Worm (Caenorhabditis elegans) whole organism, young adult: ENCODE measurements around the gene F18A1.1.

Experiments used
- C06A6.2 ChIP-seq: fragments of 200-800 bp; sonication (Bioruptor generic); conservative IDR thresholded peaks from 2 replicates; pipeline ENCODE4 v1.3.6; 2022; ENCODE audit warnings: missing genetic modification characterization, missing compliant biosample characterization
- C17E4.6 ChIP-seq: fragments of 200-800 bp; sonication (Bioruptor generic); IDR thresholded peaks from 2 replicates; pipeline ENCODE4 v1.3.6; 2022; ENCODE audit warnings: missing genetic modification reagents, missing genetic modification characterization, missing compliant biosample characterization
- F23B12.7 ChIP-seq: sonication (generic microtip); optimal IDR thresholded peaks from 2 replicates; lab custom pipeline; 2017; ENCODE audit warnings: missing genetic modification characterization, mild to moderate bottlenecking, missing compliant biosample characterization, antibody characterized with exemption, moderate library complexity; ENCODE audit not compliant: insufficient read depth
- F33H1.4 ChIP-seq: fragments of 200-800 bp; sonication (Bioruptor generic); IDR thresholded peaks from 2 replicates; pipeline ENCODE4 v1.3.6; 2022; ENCODE audit warnings: missing genetic modification reagents, missing genetic modification characterization, missing compliant biosample characterization
- F37B4.10 ChIP-seq: fragments of 200-800 bp; sonication (Bioruptor generic); IDR thresholded peaks from 2 replicates; pipeline ENCODE4 v1.3.6; 2022; ENCODE audit warnings: missing genetic modification characterization, missing compliant biosample characterization
- F52B5.7 ChIP-seq: sonication (generic microtip); optimal IDR thresholded peaks from 2 replicates; lab custom pipeline; 2016; ENCODE audit warnings: mild to moderate bottlenecking, missing genetic modification characterization, missing compliant biosample characterization
- F55B11.4 ChIP-seq: sonication (generic microtip); optimal IDR thresholded peaks from 2 replicates; lab custom pipeline; 2016; ENCODE audit warnings: missing compliant biosample characterization, missing genetic modification characterization, borderline replicate concordance; ENCODE audit not compliant: insufficient read depth
- F57C9.4 ChIP-seq: sonication (generic microtip); optimal IDR thresholded peaks from 2 replicates; lab custom pipeline; 2017; ENCODE audit warnings: mild to moderate bottlenecking, missing genetic modification characterization, missing compliant biosample characterization
- T26A5.8 ChIP-seq: sonication (generic microtip); optimal IDR thresholded peaks from 2 replicates; lab custom pipeline; 2016; ENCODE audit warnings: missing genetic modification characterization, missing compliant biosample characterization
- Y53G8AR.9 ChIP-seq: fragments of 200-800 bp; sonication (Bioruptor generic); conservative IDR thresholded peaks from 2 replicates; pipeline ENCODE4 v1.3.6; 2022; ENCODE audit warnings: missing genetic modification reagents, missing genetic modification characterization, missing compliant biosample characterization
- Y56A3A.18 ChIP-seq: fragments of 200-800 bp; sonication (Bioruptor generic); IDR thresholded peaks from 2 replicates; pipeline ENCODE4 v1.3.6; 2022; ENCODE audit warnings: missing genetic modification reagents, missing genetic modification characterization, missing compliant biosample characterization
- ZK185.1 ChIP-seq: sonication (generic microtip); optimal IDR thresholded peaks from 2 replicates; lab custom pipeline; 2016; ENCODE audit warnings: mild to moderate bottlenecking, missing genetic modification characterization, missing compliant biosample characterization; ENCODE audit not compliant: poor library complexity, severe bottlenecking
- akir-1 ChIP-seq: fragments of 200-800 bp; sonication (Bioruptor generic); optimal IDR thresholded peaks from 2 replicates; lab custom pipeline; 2018; ENCODE audit warnings: mild to moderate bottlenecking, missing genetic modification characterization, moderate library complexity, missing compliant biosample characterization
- atf-7 ChIP-seq: sonication (generic microtip); optimal IDR thresholded peaks from 2 replicates; lab custom pipeline; 2017; ENCODE audit warnings: mild to moderate bottlenecking, missing genetic modification characterization, missing compliant biosample characterization
- attf-5 ChIP-seq: fragments of 200-800 bp; sonication (Bioruptor generic); optimal IDR thresholded peaks from 2 replicates; lab custom pipeline; 2018; ENCODE audit warnings: mild to moderate bottlenecking, missing genetic modification characterization, missing compliant biosample characterization
- bed-1 ChIP-seq: fragments of 200-800 bp; sonication (Bioruptor generic); IDR thresholded peaks from 2 replicates; pipeline ENCODE4 v1.3.6; 2022; ENCODE audit warnings: missing genetic modification reagents, missing genetic modification characterization, missing compliant biosample characterization
- cebp-1 ChIP-seq, 2 experiments: fragments of 200-800 bp in 1 of 2; sonication (Bioruptor generic) in 1 of 2; sonication (generic microtip) in 1 of 2; IDR thresholded peaks in 1 of 2; optimal IDR thresholded peaks in 1 of 2; 2 replicates each; pipeline versions ENCODE4 v1.3.6 to Lab custom; 2017 to 2022; ENCODE audit warnings: missing compliant biosample characterization in 2 of 2, missing genetic modification characterization in 2 of 2, mild to moderate bottlenecking in 1 of 2, missing genetic modification reagents in 1 of 2, moderate library complexity in 1 of 2
- cebp-2 ChIP-seq: fragments of 200-800 bp; sonication (Bioruptor generic); IDR thresholded peaks from 2 replicates; pipeline ENCODE4 v1.3.6; 2022; ENCODE audit warnings: missing genetic modification characterization, missing compliant biosample characterization
- ceh-100 ChIP-seq: fragments of 200-800 bp; sonication (Bioruptor generic); IDR thresholded peaks from 2 replicates; pipeline ENCODE4 v1.3.6; 2022; ENCODE audit warnings: missing genetic modification reagents, missing genetic modification characterization, missing compliant biosample characterization
- ceh-40 ChIP-seq: fragments of 200-800 bp; sonication (Bioruptor generic); IDR thresholded peaks from 2 replicates; pipeline ENCODE4 v1.3.6; 2022; ENCODE audit warnings: missing genetic modification characterization, missing compliant biosample characterization
- chd-7 ChIP-seq: sonication (generic microtip); optimal IDR thresholded peaks from 2 replicates; lab custom pipeline; 2016; ENCODE audit warnings: mild to moderate bottlenecking, missing genetic modification characterization, moderate library complexity, missing compliant biosample characterization
- dpff-1 ChIP-seq: sonication (generic microtip); optimal IDR thresholded peaks from 2 replicates; lab custom pipeline; 2017; ENCODE audit warnings: mild to moderate bottlenecking, missing genetic modification characterization, missing compliant biosample characterization
- dpl-1 ChIP-seq: fragments of 150-350 bp; optimal IDR thresholded peaks from 2 replicates; lab custom pipeline; 2014; ENCODE audit warnings: missing biosample characterization, missing genetic modification reagents, missing genetic modification characterization
- efl-1 ChIP-seq: fragments of 150-350 bp; optimal IDR thresholded peaks from 2 replicates; lab custom pipeline; 2014; ENCODE audit warnings: missing biosample characterization, missing genetic modification reagents, missing genetic modification characterization
- egl-44 ChIP-seq: fragments of 200-800 bp; sonication (Bioruptor generic); IDR thresholded peaks from 2 replicates; pipeline ENCODE4 v1.3.6; 2022; ENCODE audit warnings: missing genetic modification reagents, missing genetic modification characterization, missing compliant biosample characterization
- ekl-4 ChIP-seq: fragments of 200-800 bp; sonication (Bioruptor generic); IDR thresholded peaks from 2 replicates; pipeline ENCODE4 v1.3.6; 2022; ENCODE audit warnings: missing genetic modification reagents, missing genetic modification characterization, missing compliant biosample characterization
- fkh-3 ChIP-seq: sonication (generic microtip); optimal IDR thresholded peaks from 2 replicates; lab custom pipeline; 2016; ENCODE audit warnings: mild to moderate bottlenecking, missing genetic modification characterization, missing compliant biosample characterization
- him-1 ChIP-seq: sonication (generic microtip); optimal IDR thresholded peaks from 2 replicates; lab custom pipeline; 2016; ENCODE audit warnings: missing genotype, missing genetic modification reagents, missing genetic modification characterization, missing compliant biosample characterization
- hlh-26 ChIP-seq: fragments of 200-800 bp; sonication (Bioruptor generic); conservative IDR thresholded peaks from 2 replicates; pipeline ENCODE4 v1.3.6; 2022; ENCODE audit warnings: missing genetic modification reagents, missing genetic modification characterization, missing compliant biosample characterization
- hmg-20 ChIP-seq: fragments of 200-800 bp; sonication (Bioruptor generic); IDR thresholded peaks from 2 replicates; pipeline ENCODE4 v1.3.6; 2022; ENCODE audit warnings: missing genetic modification reagents, missing genetic modification characterization, missing compliant biosample characterization
- hsf-1 ChIP-seq: fragments of 200-800 bp; sonication (Bioruptor generic); IDR thresholded peaks from 2 replicates; pipeline ENCODE4 v1.3.6; 2022; ENCODE audit warnings: missing genetic modification reagents, missing genetic modification characterization, missing compliant biosample characterization
- lin-40 ChIP-seq: sonication (generic microtip); optimal IDR thresholded peaks from 2 replicates; lab custom pipeline; 2016; ENCODE audit warnings: missing genetic modification characterization, mild to moderate bottlenecking, missing compliant biosample characterization, missing genotype, missing genetic modification reagents
- lsy-27 ChIP-seq: sonication (generic microtip); optimal IDR thresholded peaks from 2 replicates; lab custom pipeline; 2017; ENCODE audit warnings: missing genetic modification characterization, mild to moderate bottlenecking, missing compliant biosample characterization, antibody characterized with exemption, missing genotype, borderline replicate concordance; ENCODE audit not compliant: insufficient read depth
- madf-8 ChIP-seq: fragments of 200-800 bp; sonication (Bioruptor generic); conservative IDR thresholded peaks from 2 replicates; pipeline ENCODE4 v1.3.6; 2022; ENCODE audit warnings: missing genetic modification reagents, missing genetic modification characterization, missing compliant biosample characterization
- mcd-1 ChIP-seq: fragments of 200-800 bp; sonication (Bioruptor generic); IDR thresholded peaks from 2 replicates; pipeline ENCODE4 v1.3.6; 2022; ENCODE audit warnings: missing genetic modification reagents, missing genetic modification characterization, missing compliant biosample characterization
- mxl-1 ChIP-seq: sonication (generic microtip); optimal IDR thresholded peaks from 2 replicates; lab custom pipeline; 2016; ENCODE audit warnings: missing genetic modification characterization, missing compliant biosample characterization
- nfyb-1 ChIP-seq: fragments of 200-800 bp; sonication (Bioruptor generic); IDR thresholded peaks from 2 replicates; pipeline ENCODE4 v1.3.6; 2022; ENCODE audit warnings: missing genetic modification reagents, missing genetic modification characterization, missing compliant biosample characterization
- nhr-80 ChIP-seq: sonication (generic microtip); optimal IDR thresholded peaks from 2 replicates; lab custom pipeline; 2016; ENCODE audit warnings: missing genetic modification characterization, missing compliant biosample characterization
- rcor-1 ChIP-seq: fragments of 200-800 bp; sonication (Bioruptor generic); IDR thresholded peaks from 2 replicates; pipeline ENCODE4 v1.3.6; 2022; ENCODE audit warnings: missing genetic modification reagents, missing genetic modification characterization, missing compliant biosample characterization
- sdz-38 ChIP-seq: sonication (generic microtip); optimal IDR thresholded peaks from 2 replicates; lab custom pipeline; 2016; ENCODE audit warnings: missing genotype, missing genetic modification characterization, missing compliant biosample characterization
- snpc-1.1 ChIP-seq: sonication (generic microtip); optimal IDR thresholded peaks from 2 replicates; lab custom pipeline; 2017; ENCODE audit warnings: missing genetic modification characterization, mild to moderate bottlenecking, missing compliant biosample characterization, antibody characterized with exemption, moderate library complexity, missing genotype, missing genetic modification reagents; ENCODE audit not compliant: insufficient read depth
- somi-1 ChIP-seq: fragments of 200-800 bp; sonication (Bioruptor generic); optimal IDR thresholded peaks from 2 replicates; lab custom pipeline; 2018; ENCODE audit warnings: mild to moderate bottlenecking, missing genetic modification characterization, missing compliant biosample characterization
- tlf-1 ChIP-seq: fragments of 200-800 bp; sonication (Bioruptor generic); optimal IDR thresholded peaks from 2 replicates; lab custom pipeline; 2018; ENCODE audit warnings: mild to moderate bottlenecking, missing genetic modification characterization, missing compliant biosample characterization
- ztf-6 ChIP-seq: fragments of 200-800 bp; sonication (Bioruptor generic); IDR thresholded peaks from 2 replicates; pipeline ENCODE4 v1.3.6; 2022; ENCODE audit warnings: missing genetic modification reagents, missing genetic modification characterization, missing compliant biosample characterization

Gene F18A1.1

DNA sequence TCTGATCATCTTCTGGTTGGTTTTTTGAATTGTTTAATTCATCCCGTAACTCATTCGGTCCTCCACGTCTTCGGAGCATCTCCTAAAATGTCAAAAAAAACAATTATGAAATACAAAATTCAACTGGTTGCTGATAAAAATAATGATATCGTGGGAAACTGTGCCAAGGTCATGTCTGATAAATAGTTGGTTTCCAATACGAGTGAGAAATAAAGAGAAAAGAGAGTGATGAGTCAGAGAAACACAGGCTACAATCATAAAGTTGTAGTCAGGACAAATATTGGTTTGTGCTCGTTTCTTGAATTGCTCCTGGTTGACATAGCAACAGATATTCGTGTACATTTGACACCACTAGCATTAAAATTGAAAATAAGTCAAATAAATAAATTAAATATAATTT is 20.5 kb downstream of the F18A1.1 start, which contains the start of gene B0495.7:
Gene B0495.7 (minus strand): TSS at position 82 of the 400 bp plus-strand sequence.
- TF ChIP-seq cebp-1 (GFP tag; IDR thresholded peaks at IDR 0.05; lab: Robert Waterston, UW), result no peak
- peak; percentile 46 for TF ChIP-seq cebp-1 (tag; optimal IDR thresholded peaks at IDR 0.05; lab: Kevin White, UChicago)
- no peak for TF ChIP-seq lsy-27 (tag; lab: Kevin White, UChicago)
- TF ChIP-seq nhr-80 (tag; lab: Kevin White, UChicago), result peak; percentile 73

- TF ChIP-seq nhr-80 (tag; lab: Kevin White, UChicago), result no peak
- TF ChIP-seq rcor-1 (GFP tag; lab: Robert Waterston, UW), result no peak
- TF ChIP-seq mxl-1 (tag; lab: Kevin White, UChicago), result no peak
- no peak for TF ChIP-seq attf-5
- no peak for TF ChIP-seq hmg-20 (GFP tag; lab: Robert Waterston, UW)
- TF ChIP-seq F23B12.7 (tag; lab: Kevin White, UChicago), result no peak
- TF ChIP-seq T26A5.8 (tag; lab: Kevin White, UChicago), result no peak
- TF ChIP-seq mcd-1 (GFP tag; lab: Robert Waterston, UW), result no peak
- TF ChIP-seq dpff-1, result no peak
- no peak for TF ChIP-seq F33H1.4 (GFP tag; lab: Robert Waterston, UW)
- TF ChIP-seq him-1 (tag; lab: Kevin White, UChicago), result no peak
- no peak for TF ChIP-seq snpc-1.1 (tag; lab: Kevin White, UChicago)
- TF ChIP-seq nfyb-1 (GFP tag; lab: Robert Waterston, UW), result no peak
- no peak for TF ChIP-seq atf-7 (tag; lab: Kevin White, UChicago)
- no peak for TF ChIP-seq bed-1
- TF ChIP-seq, all 124 proteins: peak for 0
These were observed 22.7 kb downstream of the F18A1.1 start, which contains the start of gene luc-7L for ce11 chrII:7707383-7707782. luc-7L (minus strand) TSS chrII:7707483.

- TF ChIP-seq tlf-1 (GFP tag; lab: Kevin White, UChicago) (no peak), C17E4.6 (GFP tag; lab: Robert Waterston, UW) (no peak), akir-1 (GFP tag; lab: Kevin White, UChicago) (no peak), rcor-1 (GFP tag; lab: Robert Waterston, UW) (peak; percentile 28; the same call in 1 of the 2 replicates), F55B11.4 (tag; lab: Kevin White, UChicago) (no peak), fkh-3 (no peak), lin-40 (tag; lab: Kevin White, UChicago) (no peak), ekl-4 (GFP tag; lab: Robert Waterston, UW) (no peak), cebp-2 (GFP tag; lab: Robert Waterston, UW) (no peak), attf-5 (peak; percentile 60), sdz-38 (tag; lab: Kevin White, UChicago) (no peak), F52B5.7 (tag; lab: Kevin White, UChicago) (peak; percentile 19), hlh-26 (GFP tag; lab: Robert Waterston, UW) (no peak), somi-1 (GFP tag; lab: Kevin White, UChicago) (no peak), F37B4.10 (no peak), ceh-100 (peak; percentile 42), chd-7 (tag; lab: Kevin White, UChicago) (no peak), hsf-1 (GFP tag; lab: Robert Waterston, UW) (no peak), Y56A3A.18 (GFP tag; lab: Robert Waterston, UW) (no peak), efl-1 (no peak), ceh-40 (GFP tag; lab: Robert Waterston, UW) (no peak), madf-8 (GFP tag; lab: Robert Waterston, UW) (no peak), ztf-6 (GFP tag; lab: Robert Waterston, UW) (no peak), dpl-1 (no peak), ZK185.1 (tag; lab: Kevin White, UChicago) (peak; percentile 66), T26A5.8 (tag; lab: Kevin White, UChicago) (no peak), C06A6.2 (GFP tag; lab: Robert Waterston, UW) (no peak), F57C9.4 (tag; lab: Kevin White, UChicago) (no peak), egl-44 (GFP tag; lab: Robert Waterston, UW) (no peak), Y53G8AR.9 (GFP tag; lab: Robert Waterston, UW) (0 out of 2 replicates have a peak, but pooled peaks have one; percentile 55)
These were observed 23.9 kb downstream of the F18A1.1 start, which contains the start of gene B0495.9 for ce11 chrII:7708540-7708939. B0495.9 (minus strand) TSS chrII:7708710.
